Fruit fly (Drosophila melanogaster): Measurements from ENCODE around the gene Had1.

Gene Had1

DNA sequence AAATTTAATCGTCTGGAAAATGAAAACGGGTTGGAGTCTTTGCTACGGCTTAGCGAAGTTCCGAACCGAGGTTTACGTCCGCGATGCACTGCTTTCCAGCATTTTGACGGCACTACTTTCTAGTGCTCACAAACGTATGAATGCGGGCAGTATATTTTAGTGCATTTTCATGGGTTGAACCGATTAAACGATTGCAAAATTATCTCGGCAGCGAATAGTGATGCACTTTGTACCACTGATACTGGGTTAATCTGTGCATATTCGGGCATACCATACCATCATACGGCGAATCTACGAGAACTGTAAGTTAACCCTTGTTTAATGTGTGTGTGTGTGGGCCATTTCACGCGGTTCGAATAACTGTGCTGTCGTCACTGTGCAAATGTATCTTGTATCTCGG, 37.7 kb downstream of the Had1 start, which contains the start of gene Mfe2 (continued):
- peak; percentile 17 for TF ChIP-seq gsb-n (tag; optimal IDR thresholded peaks at IDR 0.05)
- peak; percentile 51 for TF ChIP-seq tin (GFP tag; optimal IDR thresholded peaks at IDR 0.05)
- TF ChIP-seq schlank (tag; optimal IDR thresholded peaks at IDR 0.05) = no peak
- peak; percentile 81 for TF ChIP-seq zfh2 (GFP tag; optimal IDR thresholded peaks at IDR 0.05)
- TF ChIP-seq CG7271 (tag; optimal IDR thresholded peaks at IDR 0.05) = no peak
- TF ChIP-seq CG9932 (GFP tag; IDR thresholded peaks at IDR 0.05) = peak; percentile 84
- no peak for TF ChIP-seq hkb (optimal IDR thresholded peaks at IDR 0.05)
- TF ChIP-seq hkb (GFP tag; IDR thresholded peaks at IDR 0.05) = peak; percentile 16; the same call in 1 of the 2 replicates
- TF ChIP-seq CG8359 (GFP tag; optimal IDR thresholded peaks at IDR 0.05; ENCODE audit: borderline replicate concordance) = no peak
- no peak for TF ChIP-seq CG3281 (GFP tag; optimal IDR thresholded peaks at IDR 0.05)
- TF ChIP-seq Six4 (GFP tag; optimal IDR thresholded peaks at IDR 0.05) = peak; percentile 24
- TF ChIP-seq ewg (GFP tag; optimal IDR thresholded peaks at IDR 0.05) = peak; percentile 34
- TF ChIP-seq CG10462 (GFP tag; optimal IDR thresholded peaks at IDR 0.05) = no peak
- peak; percentile 54 for TF ChIP-seq CG12744 (GFP tag; optimal IDR thresholded peaks at IDR 0.05)
- no peak for TF ChIP-seq NK7.1 (GFP tag; optimal IDR thresholded peaks at IDR 0.05)
- TF ChIP-seq br (optimal IDR thresholded peaks at IDR 0.05) = no peak
- no peak for TF ChIP-seq E2f1 (GFP tag; IDR thresholded peaks at IDR 0.05)
- peak; percentile 50 for TF ChIP-seq CG8290 (GFP tag; optimal IDR thresholded peaks at IDR 0.05)
- peak; percentile 22 to 93 for TF ChIP-seq CG8290 (tag; optimal IDR thresholded peaks at IDR 0.05)
- no peak for TF ChIP-seq ttk (GFP tag; IDR thresholded peaks at IDR 0.05)
- no peak for TF ChIP-seq esg (GFP tag; conservative IDR thresholded peaks at IDR 0.05)
- peak; percentile 42; the same call in 2 of the 3 replicates for TF ChIP-seq zfh1 (GFP tag; IDR thresholded peaks at IDR 0.05)
- TF ChIP-seq CG3065 (GFP tag; optimal IDR thresholded peaks at IDR 0.05) = no peak
- TF ChIP-seq Sin3A (optimal IDR thresholded peaks at IDR 0.05) = peak; percentile 29
- TF ChIP-seq chif (GFP tag; optimal IDR thresholded peaks at IDR 0.05) = peak; percentile 29 to 65
- peak; percentile 59 for TF ChIP-seq p53 (GFP tag; optimal IDR thresholded peaks at IDR 0.05)
- TF ChIP-seq gem (tag; optimal IDR thresholded peaks at IDR 0.05) = no peak
- peak; percentile 73 for TF ChIP-seq fu2 (GFP tag; optimal IDR thresholded peaks at IDR 0.05)
- TF ChIP-seq fd64A (GFP tag; optimal IDR thresholded peaks at IDR 0.05) = no peak
- peak in 1 of 2 experiments; percentile 94 for TF ChIP-seq Hr78 (GFP tag; optimal IDR thresholded peaks at IDR 0.05)
- no peak; the same call in 1 of the 2 replicates for TF ChIP-seq CG9215 (GFP tag; IDR thresholded peaks at IDR 0.05)
- TF ChIP-seq ftz-f1 (GFP tag; optimal IDR thresholded peaks at IDR 0.05) = peak; percentile 11
- TF ChIP-seq lmd (GFP tag; IDR thresholded peaks at IDR 0.05) = peak; percentile 33; the same call in 1 of the 2 replicates
- no peak for TF ChIP-seq prd (optimal IDR thresholded peaks at IDR 0.05)
- TF ChIP-seq prd (GFP tag; IDR thresholded peaks at IDR 0.05) = peak; percentile 41; the same call in 1 of the 3 replicates
- TF ChIP-seq CG15601 (tag; optimal IDR thresholded peaks at IDR 0.05) = peak; percentile 35
- TF ChIP-seq oc (tag; optimal IDR thresholded peaks at IDR 0.05) = peak; percentile 32
- TF ChIP-seq CG7987 (GFP tag; optimal IDR thresholded peaks at IDR 0.05) = no peak
- TF ChIP-seq CG12071 (GFP tag; optimal IDR thresholded peaks at IDR 0.05) = no peak
- TF ChIP-seq CG31388 (GFP tag; optimal IDR thresholded peaks at IDR 0.05) = no peak
- peak; percentile 90 for TF ChIP-seq CG1603 (tag; optimal IDR thresholded peaks at IDR 0.05)
- TF ChIP-seq Sox102F (GFP tag; optimal IDR thresholded peaks at IDR 0.05) = no peak
- TF ChIP-seq HHEX (GFP tag; optimal IDR thresholded peaks at IDR 0.05) = peak; percentile 28
- no peak for TF ChIP-seq eve (GFP tag; optimal IDR thresholded peaks at IDR 0.05)
- no peak for TF ChIP-seq CG2678 (tag; optimal IDR thresholded peaks at IDR 0.05)
- peak; percentile 88 for TF ChIP-seq Ets97D (GFP tag; optimal IDR thresholded peaks at IDR 0.05)
- TF ChIP-seq pnt (GFP tag; optimal IDR thresholded peaks at IDR 0.05) = peak; percentile 18
- no peak for TF ChIP-seq Opbp (GFP tag; IDR thresholded peaks at IDR 0.05; ENCODE audit: partially characterized antibody)
- TF ChIP-seq CG7745 (tag; optimal IDR thresholded peaks at IDR 0.05) = no peak
- TF ChIP-seq Dbx (GFP tag; IDR thresholded peaks at IDR 0.05) = peak; percentile 78
- TF ChIP-seq CG6791 (GFP tag; IDR thresholded peaks at IDR 0.05; ENCODE audit: partially characterized antibody) = peak; percentile 51; the same call in 2 of the 3 replicates
- TF ChIP-seq Doc2 (GFP tag; IDR thresholded peaks at IDR 0.05) = no peak

Data from whole organism, embryonic.